Worm (Caenorhabditis elegans): Measurements from ENCODE around the gene C16C8.12.

DNA sequence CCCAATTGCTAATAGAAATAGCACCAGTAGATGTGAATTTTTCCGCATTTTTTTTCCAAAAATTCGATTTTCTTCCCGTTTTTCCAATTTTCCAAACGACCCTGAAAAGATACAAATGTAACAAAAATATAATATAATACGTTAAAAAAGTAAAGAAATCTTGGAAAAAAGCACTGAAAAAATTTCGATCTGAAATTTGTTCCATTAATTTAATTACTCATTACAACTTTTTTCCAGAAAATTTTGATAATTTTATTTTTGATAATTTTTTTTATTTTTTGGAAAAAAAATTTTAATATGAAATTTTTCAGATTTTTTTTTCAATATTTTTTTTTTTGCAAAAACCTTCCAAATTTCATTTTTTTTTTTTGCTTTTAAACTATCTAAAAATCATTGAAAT, 16.1 kb upstream of the C16C8.12 start, which contains the start of gene skpo-2:
- TF ChIP-seq ztf-11 (tag; optimal IDR thresholded peaks at IDR 0.05) (no peak), nhr-237 (tag; optimal IDR thresholded peaks at IDR 0.05) (no peak), mab-5 (tag; optimal IDR thresholded peaks at IDR 0.05) (no peak), lin-13 (tag; optimal IDR thresholded peaks at IDR 0.05) (no peak), pha-4 (tag; optimal IDR thresholded peaks at IDR 0.05) (no peak), nhr-12 (tag; optimal IDR thresholded peaks at IDR 0.05) (no peak), lsy-2 (tag; optimal IDR thresholded peaks at IDR 0.05) (no peak), mep-1 (tag; optimal IDR thresholded peaks at IDR 0.05) (no peak), lin-32 (GFP tag; optimal IDR thresholded peaks at IDR 0.05) (no peak), nhr-2 (tag; optimal IDR thresholded peaks at IDR 0.05) (no peak), ceh-39 (tag; optimal IDR thresholded peaks at IDR 0.05) (no peak)

All from whole organism, mixed stage, embryonic.